Worm (Caenorhabditis elegans): ENCODE data around the gene M70.1.
A peak's percentile ranks its signal among the peaks of the same experiment; 100 is the strongest.
"Not testable (repeated sequence)": the region's sequence is repeated elsewhere in the genome, so short reads cannot be mapped to it uniquely, and the experiment has no call there.

M70.1 gene

ce11 chrIV:2246150-2246549 is 485 bp downstream of the M70.1 start (continued):
- peak; percentile 46 for TF ChIP-seq lin-38 (GFP tag; IDR thresholded peaks at IDR 0.05)
- no peak for TF ChIP-seq dmd-8 (GFP tag; IDR thresholded peaks at IDR 0.05)
- TF ChIP-seq zip-2 (tag; optimal IDR thresholded peaks at IDR 0.05): no peak
- TF ChIP-seq snpc-1.2 (GFP tag; IDR thresholded peaks at IDR 0.05): 0 out of 2 replicates have a peak, but pooled peaks have one; percentile 33
- TF ChIP-seq set-16 (GFP tag; IDR thresholded peaks at IDR 0.05): peak; percentile 76
- no peak for TF ChIP-seq zag-1 (tag; optimal IDR thresholded peaks at IDR 0.05)

DNA sequence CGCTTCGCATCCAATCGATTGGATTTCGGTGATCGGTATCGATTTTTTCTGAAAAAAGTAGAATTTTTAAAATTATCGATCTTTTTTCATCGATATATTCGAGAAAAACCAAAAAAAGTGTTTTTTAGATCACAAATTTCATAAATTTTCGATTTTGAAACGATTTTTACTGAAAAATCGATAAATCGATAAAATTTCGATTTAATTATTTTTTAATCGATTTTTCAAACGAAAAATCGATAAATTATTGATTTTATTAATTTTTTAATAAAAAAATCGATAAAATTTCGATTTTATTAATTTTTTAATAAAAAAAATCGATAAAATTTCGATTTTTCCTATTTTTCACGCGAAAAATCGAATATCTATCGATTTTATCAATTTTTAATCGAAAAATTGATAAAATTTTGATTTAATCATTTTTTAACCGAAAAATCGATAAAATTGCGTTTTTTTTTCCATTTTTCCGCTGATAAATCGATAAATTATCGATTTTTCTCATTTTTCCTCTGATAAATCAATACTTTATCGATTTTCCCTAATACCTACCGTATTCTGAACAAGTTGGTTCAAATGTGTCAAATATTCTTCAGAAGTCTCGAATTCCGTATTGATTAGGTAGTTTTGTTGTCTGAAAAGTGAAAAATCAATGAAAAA is 7.9 kb downstream of the M70.1 start:
- TF ChIP-seq nhr-77 (tag; optimal IDR thresholded peaks at IDR 0.05): no peak
- TF ChIP-seq ztf-7 (tag; optimal IDR thresholded peaks at IDR 0.05): no peak
- no peak for TF ChIP-seq aha-1 (tag)
- TF ChIP-seq ceh-28 (tag; optimal IDR thresholded peaks at IDR 0.05): peak; percentile 90
- TF ChIP-seq ces-1 (GFP tag; optimal IDR thresholded peaks at IDR 0.05): no peak
- no peak for TF ChIP-seq daf-8 (GFP tag; IDR thresholded peaks at IDR 0.05)

DNA sequence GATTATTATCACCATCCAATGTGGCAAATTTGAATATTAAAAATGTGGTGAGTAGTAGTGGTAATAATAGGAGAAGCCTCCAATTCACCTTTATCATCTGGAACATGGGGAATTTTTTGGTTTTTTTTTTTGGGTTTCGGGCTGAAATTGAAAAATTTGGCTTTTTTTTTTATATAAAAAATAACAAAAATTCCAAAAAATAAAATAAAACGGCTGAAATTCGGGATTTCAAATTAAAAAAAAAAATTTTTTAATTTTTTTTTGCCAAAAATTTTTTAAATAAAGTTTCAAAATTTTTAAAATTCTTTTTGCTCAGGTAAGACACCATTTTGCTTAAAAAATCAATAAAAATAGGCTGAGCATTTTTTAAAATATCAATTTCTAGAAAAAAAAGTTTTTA is 17.9 kb downstream of the M70.1 start, which contains the start of gene famp-1:
famp-1 (minus strand) TSS at position 101 of the 400 bp plus-strand sequence.
- TF ChIP-seq unc-130 (GFP tag; optimal IDR thresholded peaks at IDR 0.05) (no peak), F49E8.2 (tag; optimal IDR thresholded peaks at IDR 0.05; ENCODE audit: borderline replicate concordance) (no peak), nhr-28 (tag; optimal IDR thresholded peaks at IDR 0.05) (no peak), skn-1 (tag; optimal IDR thresholded peaks at IDR 0.05) (no peak), aha-1 (tag) (no peak), ama-1 (optimal IDR thresholded peaks at IDR 0.05) (no peak), nhr-25 (tag; optimal IDR thresholded peaks at IDR 0.05; ENCODE audit: borderline replicate concordance, insufficient read depth) (no peak)

DNA sequence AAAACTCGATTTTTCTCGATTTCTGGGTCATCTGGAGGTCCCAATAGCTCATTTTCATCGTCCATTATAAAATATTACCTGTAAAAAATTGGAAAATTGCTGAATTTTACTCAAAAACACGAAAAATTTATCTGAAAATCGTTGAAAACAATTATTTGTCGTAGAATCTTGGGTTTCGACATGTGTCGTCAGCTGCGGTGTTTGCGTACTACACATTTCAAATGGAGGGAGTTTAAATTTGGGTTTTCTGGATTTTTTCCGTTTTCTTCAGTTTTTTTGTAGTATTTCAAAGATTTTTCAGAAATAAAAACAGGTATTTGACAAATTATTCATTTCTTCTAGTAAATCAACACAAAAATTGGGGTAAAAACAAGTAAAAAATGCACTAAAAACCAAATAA is 29.9 kb downstream of the M70.1 start, which contains the start of gene M70.5:
M70.5 (minus strand) TSS at position 78 of the 400 bp plus-strand sequence.
- TF ChIP-seq dpl-1 (GFP tag; optimal IDR thresholded peaks at IDR 0.05) (peak; percentile 68), daf-19 (GFP tag; conservative IDR thresholded peaks at IDR 0.05) (0 out of 2 replicates have a peak, but pooled peaks have one; percentile 42), lin-38 (GFP tag; IDR thresholded peaks at IDR 0.05) (peak; percentile 71), zfp-3 (GFP tag; conservative IDR thresholded peaks at IDR 0.05) (0 out of 2 replicates have a peak, but pooled peaks have one; percentile 42), php-3 (GFP tag; IDR thresholded peaks at IDR 0.05) (0 out of 2 replicates have a peak, but pooled peaks have one; percentile 10), ceh-20 (GFP tag; IDR thresholded peaks at IDR 0.05) (peak; percentile 38; the same call in 1 of the 2 replicates), pha-4 (GFP tag; IDR thresholded peaks at IDR 0.05) (peak; percentile 44; the same call in 1 of the 2 replicates), arid-1 (GFP tag; conservative IDR thresholded peaks at IDR 0.05) (0 out of 2 replicates have a peak, but pooled peaks have one; percentile 27)
- TF ChIP-seq pha-4 (tag; optimal IDR thresholded peaks at IDR 0.05): not testable (repeated sequence)

DNA sequence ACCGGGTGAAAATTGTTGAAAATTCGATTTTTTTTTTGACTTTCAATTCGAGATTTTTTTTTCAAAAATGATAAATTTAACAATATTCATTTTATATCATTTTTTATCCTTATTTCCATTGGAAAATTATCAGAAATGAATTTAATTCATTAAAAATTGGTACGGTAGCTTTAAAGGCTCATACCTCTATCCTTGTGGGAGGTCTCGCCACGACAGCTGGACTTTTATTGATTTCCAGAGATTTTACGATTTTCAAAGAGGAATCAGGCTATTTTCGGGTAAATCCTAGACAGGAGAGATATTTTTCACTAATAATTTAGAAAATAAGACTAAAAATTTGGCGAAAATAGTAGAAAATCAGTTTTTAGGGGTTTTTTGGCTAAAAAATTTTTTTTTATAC is 30.9 kb downstream of the M70.1 start:
- 0 out of 2 replicates have a peak, but pooled peaks have one; percentile 13 for TF ChIP-seq lin-38 (GFP tag; IDR thresholded peaks at IDR 0.05)

DNA sequence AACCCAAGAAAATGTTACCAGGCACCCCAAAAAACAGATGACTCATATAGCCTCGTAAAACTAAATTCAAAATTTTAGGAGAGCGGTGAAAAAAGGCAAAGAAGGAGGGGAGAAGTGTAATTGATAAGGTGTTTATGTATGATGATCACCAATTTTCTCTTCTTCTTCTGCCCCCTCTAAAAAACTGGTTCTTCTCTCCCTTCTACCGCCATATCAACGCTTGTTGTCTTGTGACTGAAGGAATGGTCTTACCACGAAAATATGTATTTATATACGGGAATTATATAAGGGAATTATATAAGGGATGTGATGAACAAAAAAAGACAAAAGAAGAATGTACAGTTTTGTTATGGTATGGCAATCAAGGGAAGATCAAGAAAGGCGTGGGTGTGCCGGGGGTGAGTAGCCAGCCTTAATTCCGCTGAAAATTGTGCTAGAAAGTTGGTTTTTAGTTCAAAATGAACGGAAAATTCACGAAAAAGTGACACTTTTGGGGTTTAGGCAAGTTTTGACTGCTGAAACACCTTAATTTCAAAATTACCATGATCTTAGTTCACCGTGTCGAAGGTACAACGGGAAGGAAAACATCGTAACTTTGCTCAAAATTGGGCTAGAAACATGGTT is 35.8 kb downstream of the M70.1 start:
- TF ChIP-seq mdl-1 (tag; optimal IDR thresholded peaks at IDR 0.05): peak in 1 of 2 experiments; percentile 29
- peak; percentile 99 for TF ChIP-seq aha-1 (tag)
- peak; percentile 50 for TF ChIP-seq dmd-6 (GFP tag; IDR thresholded peaks at IDR 0.05)
- TF ChIP-seq nhr-76 (tag; optimal IDR thresholded peaks at IDR 0.05): no peak
- peak in 1 of 2 experiments; percentile 45 for TF ChIP-seq unc-62 (GFP tag; optimal IDR thresholded peaks at IDR 0.05 in 1 of 2)
- TF ChIP-seq unc-62 (tag; optimal IDR thresholded peaks at IDR 0.05): no peak
- peak; percentile 89 for TF ChIP-seq ama-1 (optimal IDR thresholded peaks at IDR 0.05)
- 0 out of 2 replicates have a peak, but pooled peaks have one; percentile 44 for TF ChIP-seq php-3 (GFP tag; IDR thresholded peaks at IDR 0.05)
- TF ChIP-seq nhr-6 (tag; optimal IDR thresholded peaks at IDR 0.05): no peak
- TF ChIP-seq T20F7.1 (GFP tag; optimal IDR thresholded peaks at IDR 0.05): peak; percentile 45
- TF ChIP-seq nhr-77 (tag; optimal IDR thresholded peaks at IDR 0.05): peak; percentile 77
- TF ChIP-seq hlh-30 (tag; optimal IDR thresholded peaks at IDR 0.05; ENCODE audit: insufficient read depth): peak; percentile 87
- peak; percentile 14 for TF ChIP-seq ztf-7 (tag; optimal IDR thresholded peaks at IDR 0.05)
- TF ChIP-seq Y5F2A.4 (GFP tag; optimal IDR thresholded peaks at IDR 0.05): no peak
- peak; percentile 70 for TF ChIP-seq mep-1 (tag; optimal IDR thresholded peaks at IDR 0.05)
- peak; percentile 46 for TF ChIP-seq dpl-1 (GFP tag; optimal IDR thresholded peaks at IDR 0.05)
- TF ChIP-seq nhr-10 (tag; optimal IDR thresholded peaks at IDR 0.05): peak; percentile 68
- TF ChIP-seq lin-38 (GFP tag; IDR thresholded peaks at IDR 0.05): 0 out of 2 replicates have a peak, but pooled peaks have one; percentile 17
- TF ChIP-seq T26A8.4 (GFP tag; IDR thresholded peaks at IDR 0.05): no peak
- peak; percentile 84 for TF ChIP-seq hlh-11 (tag; optimal IDR thresholded peaks at IDR 0.05)
